Worm (Caenorhabditis elegans) whole organism, early embryonic: ENCODE results near the gene max-2.

Source experiments
- ama-1 ChIP-seq: fragments of 150-350 bp; optimal IDR thresholded peaks from 2 replicates; lab custom pipeline; 2014
- flt-1 ChIP-seq: fragments of 200-800 bp; sonication (Bioruptor generic); IDR thresholded peaks from 2 replicates; pipeline ENCODE4 v1.3.6; 2022; ENCODE audit warnings: missing genetic modification characterization, missing compliant biosample characterization
- hmbx-1 ChIP-seq: sonication (generic microtip); optimal IDR thresholded peaks from 2 replicates; lab custom pipeline; 2016; ENCODE audit warnings: mild to moderate bottlenecking, missing genetic modification characterization, missing compliant biosample characterization
- scrt-1 ChIP-seq: fragments of 200-800 bp; sonication (Bioruptor generic); IDR thresholded peaks from 2 replicates; pipeline ENCODE4 v1.3.6; 2022; ENCODE audit warnings: missing genetic modification characterization, missing compliant biosample characterization

ce11 chrII:12985813-12986212, 39.8 kb downstream of the max-2 start:
- no peak for TF ChIP-seq scrt-1 (GFP tag; lab: Robert Waterston, UW)
- no peak for TF ChIP-seq flt-1 (GFP tag; lab: Robert Waterston, UW)
- TF ChIP-seq hmbx-1 = no peak
- no peak for TF ChIP-seq ama-1
